Worm (Caenorhabditis elegans) whole organism, L4 larva: Measurements from ENCODE around the gene Y15E3A.5.

Experiments used
- F44E2.7 ChIP-seq: fragments of 200-800 bp; sonication (Bioruptor generic); IDR thresholded peaks from 2 replicates; pipeline ENCODE4 v2.1.2; 2022; ENCODE audit warnings: missing genetic modification characterization, missing compliant biosample characterization
- ZK546.5 ChIP-seq, 2 experiments: sonication (generic microtip); optimal IDR thresholded peaks; 2 replicates each; lab custom pipeline; 2017; ENCODE audit warnings: missing biosample characterization in 2 of 2, missing genetic modification characterization in 2 of 2
- ama-1 ChIP-seq: fragments of 150-350 bp; optimal IDR thresholded peaks from 2 replicates; lab custom pipeline; 2014; ENCODE audit warnings: inconsistent platforms, mixed read lengths
- ceh-28 ChIP-seq: fragments of 150-350 bp; optimal IDR thresholded peaks from 2 replicates; lab custom pipeline; 2014; ENCODE audit warnings: missing biosample characterization, missing genetic modification reagents, missing genetic modification characterization
- dmd-8 ChIP-seq: fragments of 200-800 bp; sonication (Bioruptor generic); IDR thresholded peaks from 2 replicates; pipeline ENCODE4 v1.3.6; 2022; ENCODE audit warnings: missing genetic modification characterization, missing compliant biosample characterization
- egl-27 ChIP-seq: sonication (generic microtip); optimal IDR thresholded peaks from 3 replicates; lab custom pipeline; 2017; ENCODE audit warnings: missing biosample characterization, missing genetic modification reagents, missing genetic modification characterization
- lsy-2 ChIP-seq, 2 experiments: fragments of 150-350 bp in 1 of 2; sonication (generic microtip) in 1 of 2; optimal IDR thresholded peaks; 2 replicates each; lab custom pipeline; 2014 to 2017; ENCODE audit warnings: missing biosample characterization in 2 of 2, missing genetic modification characterization in 2 of 2
- nhr-11 ChIP-seq: fragments of 150-350 bp; optimal IDR thresholded peaks from 2 replicates; lab custom pipeline; 2014; ENCODE audit warnings: missing biosample characterization, missing genetic modification characterization
- nhr-237 ChIP-seq: sonication (generic microtip); optimal IDR thresholded peaks from 2 replicates; lab custom pipeline; 2017; ENCODE audit warnings: missing biosample characterization, missing genetic modification characterization
- nhr-77 ChIP-seq: fragments of 150-350 bp; optimal IDR thresholded peaks from 2 replicates; lab custom pipeline; 2014; ENCODE audit warnings: missing biosample characterization, missing genetic modification characterization
- pha-4 ChIP-seq, 2 experiments: fragments of 150-350 bp in 1 of 2; fragments of 200-800 bp in 1 of 2; sonication (Bioruptor generic) in 1 of 2; IDR thresholded peaks in 1 of 2; optimal IDR thresholded peaks in 1 of 2; 2 replicates each; pipeline versions ENCODE4 v1.3.6 to Lab custom; 2014 to 2022; ENCODE audit warnings: missing genetic modification characterization in 2 of 2, missing genetic modification reagents in 2 of 2, missing biosample characterization in 1 of 2, missing compliant biosample characterization in 1 of 2
- skn-1 ChIP-seq: fragments of 150-350 bp; optimal IDR thresholded peaks from 2 replicates; lab custom pipeline; 2014; ENCODE audit warnings: missing biosample characterization, missing genetic modification characterization

- TF ChIP-seq nhr-237 (tag; lab: Kevin White, UChicago), result no peak
- no peak for TF ChIP-seq lsy-2 (tag; optimal IDR thresholded peaks at IDR 0.05; lab: Kevin White, UChicago)
- TF ChIP-seq nhr-11 (tag; lab: Kevin White, UChicago), result peak; percentile 47
- TF ChIP-seq pha-4 (GFP tag; IDR thresholded peaks at IDR 0.05; lab: Robert Waterston, UW), result no peak
- TF ChIP-seq pha-4 (tag; optimal IDR thresholded peaks at IDR 0.05; lab: Kevin White, UChicago), result no peak
- no peak for TF ChIP-seq egl-27 (tag; lab: Kevin White, UChicago)
- no peak for TF ChIP-seq dmd-8 (GFP tag; lab: Robert Waterston, UW)
- no peak for TF ChIP-seq nhr-77 (tag; lab: Kevin White, UChicago)
- TF ChIP-seq ZK546.5 (tag; optimal IDR thresholded peaks at IDR 0.05; lab: Kevin White, UChicago), result no peak
- no peak for TF ChIP-seq F44E2.7 (GFP tag; lab: Robert Waterston, UW)
- no peak for TF ChIP-seq skn-1 (tag; lab: Kevin White, UChicago)
- no peak for TF ChIP-seq ama-1 (lab: Kevin White, UChicago)
- no peak for TF ChIP-seq ceh-28
These were observed 42.6 kb downstream of the Y15E3A.5 start for ce11 chrX:15382914-15383313.
